Fruit fly (Drosophila melanogaster): Measurements from ENCODE around the gene sordd1.
A peak's percentile ranks its signal among the peaks of the same experiment; 100 is the strongest.
"Not testable (repeated sequence)": the region's sequence is repeated elsewhere in the genome, so short reads cannot be mapped to it uniquely, and the experiment has no call there.

Gene sordd1

DNA sequence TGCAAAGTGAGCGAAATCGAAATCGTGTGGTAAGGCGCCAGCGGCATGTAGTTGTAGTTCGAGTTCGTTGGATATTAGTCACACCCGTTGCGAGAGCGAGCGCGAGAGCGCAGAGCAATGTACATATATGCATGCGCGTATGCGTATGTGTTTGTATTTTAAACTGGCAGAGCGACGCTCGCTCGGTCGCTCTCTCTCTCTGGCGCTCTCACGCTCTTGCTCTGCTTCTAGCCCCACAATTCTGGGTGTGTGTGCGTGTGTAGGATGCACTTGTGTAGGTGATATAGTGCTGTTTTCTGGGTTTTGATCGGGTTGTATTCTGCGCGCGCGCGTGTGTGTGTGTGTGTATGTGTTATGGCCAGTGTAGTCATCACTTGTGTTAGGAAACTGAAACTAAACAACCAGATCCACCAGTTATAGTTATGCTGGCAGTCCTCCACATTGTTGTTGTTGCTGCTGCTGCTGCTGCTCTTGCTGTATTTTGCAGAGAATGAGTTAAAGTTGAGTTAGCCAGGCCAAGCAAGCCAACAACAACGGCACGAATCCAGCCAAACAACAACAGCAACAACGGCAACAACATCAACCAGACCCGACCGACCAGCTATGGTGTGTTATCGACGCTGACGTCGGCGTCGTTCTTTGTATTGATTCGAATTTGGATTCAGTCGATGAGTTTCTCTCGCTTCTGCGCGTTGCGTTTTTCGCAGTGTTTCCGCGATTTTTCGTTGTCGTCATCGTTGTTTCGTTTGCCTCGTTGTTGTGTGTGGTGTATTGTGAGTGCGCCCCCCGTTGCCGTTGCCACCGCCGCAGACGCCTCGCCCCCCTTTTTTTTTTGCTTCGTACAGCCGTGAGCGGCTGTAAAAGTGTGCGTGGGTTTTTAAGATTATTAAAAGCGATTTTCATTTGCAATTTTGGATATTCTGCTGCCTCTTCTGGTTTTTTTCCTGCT lies 16.1 kb upstream of the sordd1 start:
- TF ChIP-seq CG17801 (GFP tag; optimal IDR thresholded peaks at IDR 0.05; ENCODE audit: partially characterized antibody): peak; percentile 84

DNA sequence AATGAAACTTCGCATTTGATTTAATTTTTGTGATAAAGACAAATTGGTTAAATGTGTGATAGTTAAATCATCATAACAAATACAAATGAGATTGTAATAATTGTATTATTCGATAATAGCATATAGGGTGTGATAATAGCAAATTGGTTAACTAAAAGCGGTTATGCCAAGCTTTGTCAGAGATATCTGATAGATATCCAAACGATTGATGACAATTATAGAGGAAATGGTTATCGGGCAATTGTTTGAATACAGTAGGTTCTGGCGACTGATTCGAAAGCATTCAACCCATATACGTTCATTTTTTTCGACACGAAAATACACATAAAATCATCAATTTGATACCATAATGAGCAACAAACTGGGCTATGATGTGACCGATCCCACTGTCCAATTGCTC lies 13.4 kb upstream of the sordd1 start, which contains the start of gene CG8509:
TSS of gene CG8509 (plus strand) at position 301 of the 400 bp plus-strand sequence.
- no peak for TF ChIP-seq CG17801 (GFP tag; optimal IDR thresholded peaks at IDR 0.05; ENCODE audit: partially characterized antibody)

DNA sequence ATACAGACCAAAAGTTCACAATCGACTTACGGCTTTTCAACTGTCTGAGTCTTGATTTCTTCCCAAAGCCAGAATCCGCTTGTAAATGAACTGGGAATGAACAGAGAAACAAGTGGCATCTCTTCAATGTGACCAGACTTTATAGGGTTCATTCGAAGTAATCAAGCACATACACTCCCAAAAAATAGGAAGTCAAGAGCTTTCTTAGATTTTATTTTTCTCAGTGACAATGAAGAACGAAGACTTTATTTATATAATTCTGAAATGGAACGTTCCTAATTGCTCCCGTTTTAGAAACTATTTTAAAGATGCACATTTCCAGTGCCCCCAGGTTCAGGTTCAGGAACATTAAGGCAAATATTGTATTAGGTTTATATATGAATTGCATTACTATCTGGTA lies 12.1 kb upstream of the sordd1 start:
- TF ChIP-seq CG17801 (GFP tag; optimal IDR thresholded peaks at IDR 0.05; ENCODE audit: partially characterized antibody): no peak

DNA sequence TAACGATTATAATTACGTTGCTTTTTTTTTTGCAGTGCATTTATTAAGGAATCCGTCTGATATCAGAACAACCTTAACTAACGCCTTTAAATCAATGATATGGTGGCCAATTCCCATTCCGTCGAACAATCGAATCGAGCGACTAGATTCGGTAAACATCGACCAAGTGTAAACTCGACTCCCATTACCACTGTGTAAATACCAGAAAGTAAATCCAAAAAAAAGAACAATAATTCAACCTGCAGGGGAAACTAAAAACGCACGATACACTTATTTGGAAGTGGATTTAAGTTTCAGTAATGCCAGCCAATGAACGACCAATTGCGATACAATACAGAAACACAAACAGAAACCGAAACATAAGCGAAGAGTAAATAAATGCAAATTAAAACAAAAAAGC lies 9.7 kb upstream of the sordd1 start:
- no peak for TF ChIP-seq CG17801 (GFP tag; optimal IDR thresholded peaks at IDR 0.05; ENCODE audit: partially characterized antibody)

DNA sequence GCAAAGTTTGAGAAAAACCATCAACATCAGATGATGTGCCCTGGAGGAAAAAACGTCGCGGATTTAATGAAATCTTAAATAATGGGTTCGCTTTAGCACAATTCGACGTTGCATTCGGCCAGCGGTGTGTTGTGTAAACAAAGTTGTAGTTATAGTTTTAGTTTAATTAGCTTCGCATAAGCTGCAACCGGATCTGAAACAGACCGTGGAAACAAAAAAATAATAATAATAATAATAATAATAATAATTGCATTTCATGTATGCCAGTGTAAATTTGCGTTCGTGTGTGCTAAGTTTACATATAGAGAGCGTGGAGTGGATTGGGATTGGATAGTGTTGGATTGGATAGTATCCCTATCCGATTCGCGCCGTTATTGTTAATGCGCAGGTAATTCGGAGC lies 9.0 kb upstream of the sordd1 start:
- no peak for TF ChIP-seq CG17801 (GFP tag; optimal IDR thresholded peaks at IDR 0.05; ENCODE audit: partially characterized antibody)

DNA sequence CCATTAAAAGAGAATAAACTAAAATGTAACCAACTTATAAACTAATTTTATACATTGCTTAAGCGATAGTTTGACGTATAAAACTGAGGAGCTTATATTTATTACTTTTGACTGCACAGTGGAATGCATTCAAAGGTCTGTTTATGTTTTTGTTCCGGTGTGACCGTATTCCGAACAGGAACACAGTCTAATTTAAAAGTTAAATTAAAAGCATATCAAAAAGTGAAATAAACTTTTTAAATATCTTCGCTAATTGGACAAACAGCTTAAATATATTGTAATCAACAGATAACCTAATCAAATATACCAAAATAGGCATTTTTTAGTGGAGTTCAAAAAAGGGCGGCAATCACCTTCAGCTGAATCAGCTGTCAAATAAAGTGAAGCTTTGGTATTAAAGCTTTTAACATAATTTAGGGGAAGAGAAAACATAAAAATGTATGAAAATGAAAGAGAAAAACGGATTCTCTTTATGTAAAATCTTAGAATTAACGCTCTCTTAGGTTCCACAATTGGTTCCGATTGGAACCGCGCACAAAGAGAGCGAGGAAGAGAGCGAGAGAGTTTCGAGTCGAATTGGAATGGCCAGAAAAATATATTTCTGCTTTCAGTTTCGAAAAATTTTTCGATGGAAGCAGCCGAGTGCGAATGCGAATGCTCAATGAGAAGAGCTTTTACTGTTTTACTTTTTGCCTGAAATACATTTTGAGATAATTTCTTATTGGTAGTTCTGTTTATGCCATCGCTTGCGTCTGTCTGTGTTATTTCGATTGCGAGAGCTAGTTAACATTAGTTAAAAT lies 8.1 kb upstream of the sordd1 start, which contains the start of the genes PGRP-LE and sd:
TSS of gene PGRP-LE (minus strand) at position 117 of the 800 bp plus-strand sequence.
TSS of gene sd (plus strand) at position 607 of the 800 bp plus-strand sequence.
- TF ChIP-seq CG17801 (GFP tag; optimal IDR thresholded peaks at IDR 0.05; ENCODE audit: partially characterized antibody): no peak

DNA sequence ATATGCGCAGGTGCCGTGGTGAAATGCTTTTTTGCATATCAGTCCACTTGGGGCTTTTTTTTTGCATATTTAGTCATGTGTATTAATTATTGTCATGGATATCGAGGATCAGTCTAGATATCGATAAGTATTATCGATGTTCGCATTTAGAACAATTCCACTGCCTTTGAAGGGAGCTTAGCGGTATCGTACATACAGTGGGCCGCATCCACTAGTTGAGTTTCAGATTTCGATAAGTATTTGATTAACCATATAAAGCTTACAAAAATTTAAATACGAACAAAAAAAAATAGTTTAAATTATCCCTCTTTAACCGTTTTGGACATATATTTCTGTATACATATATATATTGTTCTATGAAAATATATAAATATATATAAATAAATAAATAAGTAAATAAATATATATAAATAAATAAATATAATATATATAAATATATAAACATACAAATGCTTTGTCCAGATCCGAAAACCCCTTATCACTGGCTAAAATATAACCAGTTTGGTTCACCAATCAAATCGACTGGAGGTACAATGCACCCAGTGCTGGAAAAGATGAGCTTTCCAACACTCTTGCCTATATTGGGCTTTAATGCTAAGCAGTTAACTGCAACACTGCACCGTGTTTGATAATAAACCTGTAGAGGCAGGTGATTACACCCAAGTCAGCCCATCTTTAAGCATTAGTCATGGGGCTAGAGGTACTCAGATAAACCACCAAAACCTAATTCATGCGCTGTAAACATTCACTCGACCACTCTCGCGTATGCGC lies 7.2 kb upstream of the sordd1 start:
- peak; percentile 6 for TF ChIP-seq CG17801 (GFP tag; optimal IDR thresholded peaks at IDR 0.05; ENCODE audit: partially characterized antibody)

DNA sequence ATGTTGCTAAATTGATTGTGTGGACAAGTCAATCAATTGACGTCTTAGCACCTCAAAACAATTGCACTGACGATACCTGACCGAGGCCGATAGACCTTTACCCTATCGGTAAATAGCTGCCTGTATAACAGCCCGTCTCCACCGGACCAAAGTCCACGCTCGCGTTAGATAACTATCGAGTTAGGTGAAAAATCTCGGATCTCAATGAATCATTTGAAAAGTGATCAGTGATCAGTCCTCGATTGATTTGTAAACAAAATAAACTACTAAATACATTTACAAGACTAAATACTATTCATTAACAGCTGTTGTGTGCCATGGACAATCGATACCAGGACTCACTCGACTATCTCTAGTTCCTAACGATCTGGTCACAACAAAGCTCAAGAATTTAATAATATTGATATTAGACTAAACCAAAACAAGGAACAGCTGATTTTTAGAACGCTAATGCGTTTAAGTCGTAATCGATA lies 3.3 kb upstream of the sordd1 start, which contains the start of the genes sordd2 and CG15602:
TSS of gene sordd2 (minus strand) at position 78 of the 473 bp plus-strand sequence.
TSS of gene CG15602 (plus strand) at position 342 of the 473 bp plus-strand sequence.
- not testable (repeated sequence) for TF ChIP-seq CG17801 (GFP tag; optimal IDR thresholded peaks at IDR 0.05; ENCODE audit: partially characterized antibody)

DNA sequence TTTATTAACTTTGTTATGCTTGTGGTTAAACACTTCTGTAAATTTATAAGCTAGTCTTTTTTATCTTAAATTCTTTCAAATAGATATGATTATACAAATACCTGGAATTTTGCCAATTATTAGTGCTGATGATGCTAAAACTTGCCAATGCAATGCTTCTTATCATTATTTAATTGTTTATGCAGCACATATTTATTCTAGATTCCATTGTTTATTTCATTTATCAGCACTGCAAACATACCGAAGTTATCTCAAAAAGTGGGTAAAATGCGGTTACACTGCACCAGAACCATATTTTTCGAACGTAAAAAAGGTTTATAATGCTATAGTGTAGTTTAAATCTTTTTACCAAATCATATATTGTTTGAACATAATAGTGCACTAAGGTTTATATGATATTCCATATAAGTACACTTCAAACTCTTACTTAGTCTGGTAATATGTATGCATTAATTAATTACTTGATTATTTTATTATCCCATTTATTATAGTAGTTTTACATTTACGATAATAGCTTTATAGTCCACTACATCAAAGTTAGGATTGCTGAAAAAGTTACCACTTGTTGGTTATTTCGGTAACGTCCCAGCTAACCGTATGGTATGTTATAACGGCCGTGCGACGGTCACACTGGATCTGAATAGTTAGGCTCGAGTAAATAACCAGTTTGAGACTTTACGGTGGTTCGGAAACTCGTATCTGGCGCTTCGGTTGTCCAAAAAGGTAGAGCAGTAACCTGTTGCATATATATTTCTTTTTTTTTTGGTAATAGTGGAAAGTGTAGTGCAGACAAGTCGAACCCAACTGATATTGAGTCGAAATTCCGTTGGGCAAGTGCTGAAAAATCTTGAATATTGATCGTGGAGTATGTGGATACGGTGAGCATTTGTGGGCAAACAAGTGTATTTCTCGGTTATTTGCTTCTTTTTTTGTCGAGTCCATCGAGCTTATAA lies 7.3 kb downstream of the sordd1 start, which contains the start of gene Rhp:
TSS of gene Rhp (plus strand) at position 663 of the 953 bp plus-strand sequence.
- TF ChIP-seq CG17801 (GFP tag; optimal IDR thresholded peaks at IDR 0.05; ENCODE audit: partially characterized antibody): peak; percentile 28

DNA sequence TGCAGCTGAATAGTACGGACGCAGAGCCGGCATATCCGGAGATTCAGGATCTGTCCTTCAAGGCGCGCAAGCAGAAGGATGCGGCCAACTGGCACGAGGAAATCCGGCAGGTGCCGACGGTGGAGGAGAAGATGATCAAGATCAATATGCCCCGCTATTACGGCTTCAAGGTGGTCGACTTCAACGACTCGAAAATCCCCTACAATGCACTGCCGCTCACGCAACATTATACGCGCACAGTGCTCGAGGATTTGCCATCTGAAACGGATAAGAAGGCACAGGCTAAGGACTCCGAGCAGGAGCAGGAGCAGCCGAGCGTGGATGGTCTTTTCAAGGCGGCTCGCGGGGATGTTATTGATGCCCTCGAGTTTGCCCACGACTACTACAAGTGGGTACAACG lies 9.6 kb downstream of the sordd1 start:
- no peak for TF ChIP-seq CG17801 (GFP tag; optimal IDR thresholded peaks at IDR 0.05; ENCODE audit: partially characterized antibody)

DNA sequence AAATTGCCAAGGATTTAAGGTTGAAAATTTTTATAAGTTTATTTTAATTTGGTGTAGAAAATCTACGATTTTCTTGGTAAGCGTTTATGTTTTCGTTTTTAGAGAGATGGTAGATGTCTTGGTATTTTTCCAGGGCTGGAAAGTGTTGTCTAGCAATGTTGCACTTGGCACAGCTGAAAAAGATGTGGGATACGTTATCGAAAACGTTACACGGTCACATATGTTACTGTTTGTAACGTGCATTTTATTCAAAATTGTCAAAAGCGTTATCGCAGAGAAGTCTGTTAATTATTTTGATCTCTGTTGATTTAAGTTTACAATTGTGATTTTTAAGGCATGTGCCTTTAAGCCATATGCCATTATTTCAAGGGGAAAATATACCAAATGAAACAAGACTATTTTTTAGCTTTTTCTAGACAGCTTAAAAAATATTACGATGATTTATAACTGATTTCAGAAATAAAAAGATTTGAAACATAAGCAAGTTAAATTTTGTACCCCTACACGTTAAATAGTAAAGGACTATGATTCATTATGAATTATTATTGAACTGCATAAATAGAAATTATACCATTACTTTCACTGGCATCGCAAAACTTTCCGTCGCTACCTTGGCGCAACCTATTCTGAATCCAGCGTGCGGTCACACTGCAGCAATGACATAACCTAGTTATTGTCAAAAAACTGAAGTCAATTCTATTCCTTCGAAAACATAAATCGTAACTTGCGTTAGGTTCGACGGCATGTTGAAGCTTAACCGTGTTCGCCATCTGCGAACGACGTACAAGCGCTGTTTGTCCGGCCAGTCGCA lies 10.2 kb downstream of the sordd1 start, which contains the start of the genes Paf-AHalpha and mRpS30:
TSS of gene Paf-AHalpha (minus strand) at position 155 of the 811 bp plus-strand sequence.
TSS of gene mRpS30 (plus strand) at position 619 of the 811 bp plus-strand sequence.
- TF ChIP-seq CG17801 (GFP tag; optimal IDR thresholded peaks at IDR 0.05; ENCODE audit: partially characterized antibody): peak; percentile 25

DNA sequence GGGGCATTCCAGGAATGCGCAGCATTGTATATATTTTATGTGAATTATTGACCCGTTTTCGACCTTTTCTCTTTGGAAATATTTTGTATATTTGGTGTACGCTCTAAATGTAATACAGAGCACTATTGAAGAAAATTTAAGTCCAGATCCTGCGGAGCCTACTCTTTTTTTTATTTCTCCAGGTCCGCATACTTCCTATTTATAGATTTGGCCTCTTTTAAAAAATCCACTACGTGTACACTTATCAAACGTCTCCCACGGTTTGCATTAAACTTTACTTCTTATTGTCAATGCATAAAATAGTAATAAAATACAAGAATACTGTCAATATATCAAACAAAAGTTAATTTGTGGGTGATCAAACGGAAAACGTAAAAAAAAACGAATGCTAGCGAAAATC lies 12.2 kb downstream of the sordd1 start, which contains the start of gene Efhc1.1:
TSS of gene Efhc1.1 (minus strand) at position 101 of the 400 bp plus-strand sequence.
- no peak for TF ChIP-seq CG17801 (GFP tag; optimal IDR thresholded peaks at IDR 0.05; ENCODE audit: partially characterized antibody)
